Fruit fly (Drosophila melanogaster) whole organism, wandering third instar larva: ENCODE results near the gene rho.

Experiments
- Abd-B ChIP-seq: fragments of >200 bp; optimal IDR thresholded peaks from 2 replicates; lab custom pipeline; 2017; ENCODE audit warnings: missing biosample characterization, missing genetic modification characterization
- CG32264 ChIP-seq: fragments of 200-800 bp; sonication (Bioruptor generic); optimal IDR thresholded peaks from 2 replicates; lab custom pipeline; 2016; ENCODE audit warnings: missing biosample characterization, missing genetic modification characterization
- CG9705 ChIP-seq: fragments of 200-800 bp; sonication (Bioruptor generic); optimal IDR thresholded peaks from 2 replicates; lab custom pipeline; 2018; ENCODE audit warnings: missing biosample characterization, mild to moderate bottlenecking, missing genetic modification characterization
- CrebA ChIP-seq: fragments of 200-800 bp; sonication (Bioruptor generic); optimal IDR thresholded peaks from 2 replicates; lab custom pipeline; 2016; ENCODE audit warnings: missing biosample characterization, mild to moderate bottlenecking, missing genetic modification characterization, borderline replicate concordance
- Dfd ChIP-seq: fragments of >200 bp; optimal IDR thresholded peaks from 2 replicates; lab custom pipeline; 2017; ENCODE audit warnings: missing biosample characterization, missing genetic modification characterization
- Dif ChIP-seq: fragments of 200-275, 200-300 bp; sonication (Bioruptor generic); optimal IDR thresholded peaks from 2 replicates; lab custom pipeline; 2018; ENCODE audit warnings: missing biosample characterization, missing genetic modification characterization; ENCODE audit not compliant: partially characterized antibody
- GATAd ChIP-seq: sonication (Bioruptor generic); optimal IDR thresholded peaks from 2 replicates; lab custom pipeline; 2016; ENCODE audit warnings: missing biosample characterization, missing genetic modification characterization
- HLH106 ChIP-seq: fragments of 200-800 bp; optimal IDR thresholded peaks from 3 replicates; lab custom pipeline; 2019; ENCODE audit warnings: missing biosample characterization, mild to moderate bottlenecking, missing genetic modification characterization, moderate library complexity
- Hnf4 ChIP-seq: fragments of 200-800 bp; sonication (Bioruptor generic); optimal IDR thresholded peaks from 2 replicates; lab custom pipeline; 2016; ENCODE audit warnings: missing biosample characterization, mild to moderate bottlenecking, missing genetic modification characterization
- Hr78 ChIP-seq: fragments of >200 bp; optimal IDR thresholded peaks from 2 replicates; lab custom pipeline; 2017; ENCODE audit warnings: missing biosample characterization, missing genetic modification characterization
- Hr83 ChIP-seq: fragments of 200-300 bp; sonication (Bioruptor generic); optimal IDR thresholded peaks from 2 replicates; lab custom pipeline; 2016; ENCODE audit warnings: missing biosample characterization, mild to moderate bottlenecking, missing genetic modification characterization, moderate library complexity; ENCODE audit not compliant: poor library complexity, severe bottlenecking
- Jra ChIP-seq: sonication (Bioruptor generic); optimal IDR thresholded peaks from 2 replicates; lab custom pipeline; 2016; ENCODE audit warnings: missing biosample characterization, missing genetic modification characterization
- Mio ChIP-seq: sonication (Bioruptor generic); optimal IDR thresholded peaks from 2 replicates; lab custom pipeline; 2016; ENCODE audit warnings: missing biosample characterization, missing genetic modification characterization
- Myc ChIP-seq: fragments of >200 bp; optimal IDR thresholded peaks from 2 replicates; lab custom pipeline; 2017
- N ChIP-seq: fragments of >200 bp; optimal IDR thresholded peaks from 2 replicates; lab custom pipeline; 2018; ENCODE audit warnings: missing biosample characterization, missing external identifiers, missing genetic modification characterization
- OdsH ChIP-seq: fragments of 200-800 bp; sonication (Bioruptor generic); optimal IDR thresholded peaks from 2 replicates; lab custom pipeline; 2016; ENCODE audit warnings: missing biosample characterization, mild to moderate bottlenecking, missing genetic modification characterization
- Rel ChIP-seq, 2 experiments: fragments of 200-800 bp; sonication (Bioruptor generic) in 1 of 2; optimal IDR thresholded peaks; 2 replicates in 1 of 2; 3 replicates in 1 of 2; lab custom pipeline; 2016 to 2019; ENCODE audit warnings: mild to moderate bottlenecking in 2 of 2, missing biosample characterization in 2 of 2, missing genetic modification characterization in 2 of 2, moderate library complexity in 1 of 2
- Sp1 ChIP-seq: fragments of 200-800 bp; sonication (Bioruptor generic); optimal IDR thresholded peaks from 3 replicates; lab custom pipeline; 2019; ENCODE audit warnings: missing biosample characterization, mild to moderate bottlenecking, missing genetic modification characterization, moderate library complexity
- Vsx2 ChIP-seq: fragments of 200-300, 225-300 bp; sonication (Bioruptor generic); optimal IDR thresholded peaks from 2 replicates; lab custom pipeline; 2018; ENCODE audit warnings: missing biosample characterization, missing genetic modification characterization; ENCODE audit not compliant: partially characterized antibody
- br ChIP-seq: fragments of 200-800 bp; sonication (Bioruptor generic); optimal IDR thresholded peaks from 2 replicates; lab custom pipeline; 2016; ENCODE audit warnings: missing biosample characterization, missing genetic modification characterization
- brk ChIP-seq: fragments of 200-800 bp; sonication (Bioruptor generic); optimal IDR thresholded peaks from 2 replicates; lab custom pipeline; 2016; ENCODE audit warnings: missing biosample characterization, mild to moderate bottlenecking, missing genetic modification characterization
- dl ChIP-seq, 2 experiments: fragments of 175-275, 200-275 bp in 1 of 2; fragments of 200-275 bp in 1 of 2; sonication (Bioruptor generic); optimal IDR thresholded peaks; lab custom pipeline; 2018; ENCODE audit warnings: mild to moderate bottlenecking in 2 of 2, missing biosample characterization in 2 of 2, missing genetic modification characterization in 2 of 2, moderate library complexity in 2 of 2; ENCODE audit not compliant: partially characterized antibody in 2 of 2, insufficient read depth in 1 of 2
- dmrt93B ChIP-seq: fragments of 200-800 bp; sonication (Bioruptor generic); optimal IDR thresholded peaks from 2 replicates; lab custom pipeline; 2018; ENCODE audit warnings: missing biosample characterization, mild to moderate bottlenecking, missing genetic modification characterization
- dsf ChIP-seq: sonication (Bioruptor generic); optimal IDR thresholded peaks from 2 replicates; lab custom pipeline; 2016; ENCODE audit warnings: missing biosample characterization, missing genetic modification characterization, borderline replicate concordance
- ey ChIP-seq: fragments of 200-800 bp; sonication (Bioruptor generic); optimal IDR thresholded peaks from 2 replicates; lab custom pipeline; 2016; ENCODE audit warnings: missing biosample characterization, missing genetic modification characterization
- foxo ChIP-seq, 2 experiments: fragments of 200-800 bp; sonication (Bioruptor generic); optimal IDR thresholded peaks; 2 replicates in 1 of 2; 3 replicates in 1 of 2; lab custom pipeline; 2016 to 2017; ENCODE audit warnings: missing biosample characterization in 2 of 2, missing genetic modification characterization in 2 of 2
- fru ChIP-seq: fragments of 200-800 bp; sonication (Bioruptor generic); optimal IDR thresholded peaks from 3 replicates; lab custom pipeline; 2016; ENCODE audit warnings: missing biosample characterization, mild to moderate bottlenecking, missing genetic modification characterization
- h ChIP-seq: fragments of 200-800 bp; sonication (Bioruptor generic); optimal IDR thresholded peaks from 3 replicates; lab custom pipeline; 2016; ENCODE audit warnings: missing biosample characterization, mild to moderate bottlenecking, missing genetic modification characterization
- jim ChIP-seq: fragments of 175-275, 200-325 bp; sonication (Bioruptor generic); optimal IDR thresholded peaks from 2 replicates; lab custom pipeline; 2016; ENCODE audit warnings: missing biosample characterization, mild to moderate bottlenecking, missing genetic modification characterization
- lola ChIP-seq: fragments of >200 bp; optimal IDR thresholded peaks from 2 replicates; lab custom pipeline; 2017; ENCODE audit warnings: missing biosample characterization, missing genetic modification characterization
- pan ChIP-seq: fragments of >200 bp; optimal IDR thresholded peaks from 2 replicates; lab custom pipeline; 2017
- psq ChIP-seq: fragments of 200-800 bp; sonication (Bioruptor generic); optimal IDR thresholded peaks from 3 replicates; lab custom pipeline; 2017; ENCODE audit warnings: missing biosample characterization, mild to moderate bottlenecking, missing genetic modification characterization, moderate library complexity
- rgr ChIP-seq: fragments of 200-800 bp; sonication (Bioruptor generic); optimal IDR thresholded peaks from 3 replicates; lab custom pipeline; 2016; ENCODE audit warnings: missing biosample characterization, mild to moderate bottlenecking, missing genetic modification characterization
- sage ChIP-seq: fragments of 200-800 bp; sonication (Bioruptor generic); optimal IDR thresholded peaks from 2 replicates; lab custom pipeline; 2016; ENCODE audit warnings: missing biosample characterization, mild to moderate bottlenecking, missing genetic modification characterization
- sv ChIP-seq: fragments of 200-800 bp; sonication (Bioruptor generic); optimal IDR thresholded peaks from 3 replicates; lab custom pipeline; 2016; ENCODE audit warnings: missing biosample characterization, missing genetic modification characterization
- tai ChIP-seq: sonication (Bioruptor generic); optimal IDR thresholded peaks from 2 replicates; lab custom pipeline; 2016; ENCODE audit warnings: missing biosample characterization, missing genetic modification characterization
- usp ChIP-seq: fragments of >200 bp; optimal IDR thresholded peaks from 2 replicates; lab custom pipeline; 2017; ENCODE audit warnings: missing biosample characterization, missing genetic modification characterization
- woc ChIP-seq: sonication (Bioruptor generic); optimal IDR thresholded peaks from 2 replicates; lab custom pipeline; 2016; ENCODE audit warnings: missing biosample characterization, mild to moderate bottlenecking, missing genetic modification characterization

The rho gene

DNA sequence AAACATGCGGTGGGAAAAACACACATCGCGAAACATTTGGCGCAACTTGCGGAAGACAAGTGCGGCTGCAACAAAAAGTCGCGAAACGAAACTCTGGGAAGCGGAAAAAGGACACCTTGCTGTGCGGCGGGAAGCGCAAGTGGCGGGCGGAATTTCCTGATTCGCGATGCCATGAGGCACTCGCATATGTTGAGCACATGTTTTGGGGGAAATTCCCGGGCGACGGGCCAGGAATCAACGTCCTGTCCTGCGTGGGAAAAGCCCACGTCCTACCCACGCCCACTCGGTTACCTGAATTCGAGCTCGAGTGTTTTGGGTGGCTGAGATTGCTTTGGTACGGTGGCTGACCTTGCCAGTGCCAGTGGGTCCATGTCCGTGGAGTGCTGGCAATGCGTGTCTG is 1.8 kb upstream of the rho start:
- TF ChIP-seq ey (GFP tag; lab: Kevin White, UChicago) (no peak), Rel (GFP tag; optimal IDR thresholded peaks at IDR 0.05; lab: Kevin White, UChicago) (no peak), Rel (tag; optimal IDR thresholded peaks at IDR 0.05; lab: Kevin White, UChicago) (no peak), N (GFP tag; lab: Kevin White, UChicago) (no peak), woc (GFP tag; lab: Kevin White, UChicago) (no peak), Abd-B (GFP tag; lab: Kevin White, UChicago) (no peak), Hr78 (GFP tag; lab: Kevin White, UChicago) (no peak), rgr (GFP tag; lab: Kevin White, UChicago) (no peak), usp (GFP tag; lab: Kevin White, UChicago) (no peak), Mio (no peak), lola (GFP tag; lab: Kevin White, UChicago) (no peak), sv (no peak), jim (GFP tag; lab: Kevin White, UChicago) (no peak)

DNA sequence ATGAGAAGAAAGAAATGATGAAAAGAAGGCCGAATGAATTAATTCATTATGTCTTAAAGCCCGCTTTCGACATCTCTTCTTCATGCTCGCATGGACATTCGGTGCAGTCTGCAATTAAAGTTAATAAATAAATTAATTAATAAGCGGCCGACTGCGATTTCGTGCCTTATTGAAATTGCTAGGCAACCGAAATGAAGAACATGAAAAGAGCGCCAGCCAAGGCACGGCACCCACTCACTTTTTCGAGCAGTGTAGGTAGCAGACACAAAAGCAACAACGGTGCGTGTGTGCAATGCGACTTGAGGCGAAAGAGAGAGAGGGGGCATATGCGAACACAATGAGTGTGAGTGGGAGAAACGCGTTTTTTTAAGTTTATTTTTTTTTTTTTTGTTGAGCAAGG is 854 bp downstream of the rho start:
- peak; percentile 17 for TF ChIP-seq psq (GFP tag; lab: Kevin White, UChicago)
- TF ChIP-seq HLH106 (tag; lab: Kevin White, UChicago) = no peak
- TF ChIP-seq N (GFP tag; lab: Kevin White, UChicago) = no peak
- peak; percentile 20 for TF ChIP-seq ey (GFP tag; lab: Kevin White, UChicago)
- no peak for TF ChIP-seq fru (GFP tag; lab: Kevin White, UChicago)
- no peak for TF ChIP-seq Abd-B (GFP tag; lab: Kevin White, UChicago)
- no peak for TF ChIP-seq CG9705 (GFP tag; lab: Kevin White, UChicago)
- TF ChIP-seq Rel (GFP tag; optimal IDR thresholded peaks at IDR 0.05; lab: Kevin White, UChicago) = no peak
- TF ChIP-seq Rel (tag; optimal IDR thresholded peaks at IDR 0.05; lab: Kevin White, UChicago) = no peak
- no peak for TF ChIP-seq lola (GFP tag; lab: Kevin White, UChicago)
- TF ChIP-seq GATAd (GFP tag; lab: Kevin White, UChicago) = no peak
- TF ChIP-seq Myc = no peak
- TF ChIP-seq dl (GFP tag; optimal IDR thresholded peaks at IDR 0.05; lab: Kevin White, UChicago; ENCODE audit: insufficient read depth in 1 of 2, partially characterized antibody in 2 of 2) = no peak
- TF ChIP-seq Hr83 (GFP tag; lab: Kevin White, UChicago) = no peak
- TF ChIP-seq foxo (GFP tag; optimal IDR thresholded peaks at IDR 0.05; lab: Kevin White, UChicago) = peak in 1 of 2 experiments; percentile 45
- no peak for TF ChIP-seq tai (GFP tag; lab: Kevin White, UChicago)
- no peak for TF ChIP-seq woc (GFP tag; lab: Kevin White, UChicago)
- TF ChIP-seq OdsH (GFP tag; lab: Kevin White, UChicago) = peak; percentile 10
- TF ChIP-seq jim (GFP tag; lab: Kevin White, UChicago) = peak; percentile 33
- no peak for TF ChIP-seq CG32264 (GFP tag; lab: Kevin White, UChicago)
- TF ChIP-seq dmrt93B = no peak
- no peak for TF ChIP-seq Dfd
- no peak for TF ChIP-seq CrebA (GFP tag; lab: Kevin White, UChicago)
- TF ChIP-seq Mio = no peak
- peak; percentile 1 for TF ChIP-seq br (GFP tag; lab: Kevin White, UChicago)
- no peak for TF ChIP-seq Hr78 (GFP tag; lab: Kevin White, UChicago)
- no peak for TF ChIP-seq Sp1 (GFP tag; lab: Kevin White, UChicago)
- TF ChIP-seq rgr (GFP tag; lab: Kevin White, UChicago) = peak; percentile 42
- no peak for TF ChIP-seq sv
- no peak for TF ChIP-seq Dif (GFP tag; lab: Kevin White, UChicago)
- peak; percentile 10 for TF ChIP-seq Hnf4
- no peak for TF ChIP-seq usp (GFP tag; lab: Kevin White, UChicago)
- TF ChIP-seq h = peak; percentile 11
- no peak for TF ChIP-seq Jra (GFP tag; lab: Kevin White, UChicago)
- no peak for TF ChIP-seq dsf (GFP tag; lab: Kevin White, UChicago)
- no peak for TF ChIP-seq sage (GFP tag; lab: Kevin White, UChicago)
- no peak for TF ChIP-seq Vsx2 (GFP tag; lab: Kevin White, UChicago)
- TF ChIP-seq pan (lab: Kevin White, UChicago) = no peak
- no peak for TF ChIP-seq brk (GFP tag; lab: Kevin White, UChicago)
